Fruit fly (Drosophila melanogaster) whole organism, wandering third instar larva: ENCODE data around the gene CG43675.

Source experiments
- Abd-B ChIP-seq: fragments of >200 bp; optimal IDR thresholded peaks from 2 replicates; lab custom pipeline; 2017; ENCODE audit warnings: missing biosample characterization, missing genetic modification characterization
- CG32264 ChIP-seq: fragments of 200-800 bp; sonication (Bioruptor generic); optimal IDR thresholded peaks from 2 replicates; lab custom pipeline; 2016; ENCODE audit warnings: missing biosample characterization, missing genetic modification characterization
- CG9705 ChIP-seq: fragments of 200-800 bp; sonication (Bioruptor generic); optimal IDR thresholded peaks from 2 replicates; lab custom pipeline; 2018; ENCODE audit warnings: missing biosample characterization, mild to moderate bottlenecking, missing genetic modification characterization
- CrebA ChIP-seq: fragments of 200-800 bp; sonication (Bioruptor generic); optimal IDR thresholded peaks from 2 replicates; lab custom pipeline; 2016; ENCODE audit warnings: missing biosample characterization, mild to moderate bottlenecking, missing genetic modification characterization, borderline replicate concordance
- Dfd ChIP-seq: fragments of >200 bp; optimal IDR thresholded peaks from 2 replicates; lab custom pipeline; 2017; ENCODE audit warnings: missing biosample characterization, missing genetic modification characterization
- Dif ChIP-seq: fragments of 200-275, 200-300 bp; sonication (Bioruptor generic); optimal IDR thresholded peaks from 2 replicates; lab custom pipeline; 2018; ENCODE audit warnings: missing biosample characterization, missing genetic modification characterization; ENCODE audit not compliant: partially characterized antibody
- GATAd ChIP-seq: sonication (Bioruptor generic); optimal IDR thresholded peaks from 2 replicates; lab custom pipeline; 2016; ENCODE audit warnings: missing biosample characterization, missing genetic modification characterization
- HLH106 ChIP-seq: fragments of 200-800 bp; optimal IDR thresholded peaks from 3 replicates; lab custom pipeline; 2019; ENCODE audit warnings: missing biosample characterization, mild to moderate bottlenecking, missing genetic modification characterization, moderate library complexity
- Hnf4 ChIP-seq: fragments of 200-800 bp; sonication (Bioruptor generic); optimal IDR thresholded peaks from 2 replicates; lab custom pipeline; 2016; ENCODE audit warnings: missing biosample characterization, mild to moderate bottlenecking, missing genetic modification characterization
- Hr78 ChIP-seq: fragments of >200 bp; optimal IDR thresholded peaks from 2 replicates; lab custom pipeline; 2017; ENCODE audit warnings: missing biosample characterization, missing genetic modification characterization
- Hr83 ChIP-seq: fragments of 200-300 bp; sonication (Bioruptor generic); optimal IDR thresholded peaks from 2 replicates; lab custom pipeline; 2016; ENCODE audit warnings: missing biosample characterization, mild to moderate bottlenecking, missing genetic modification characterization, moderate library complexity; ENCODE audit not compliant: poor library complexity, severe bottlenecking
- Jra ChIP-seq: sonication (Bioruptor generic); optimal IDR thresholded peaks from 2 replicates; lab custom pipeline; 2016; ENCODE audit warnings: missing biosample characterization, missing genetic modification characterization
- Mio ChIP-seq: sonication (Bioruptor generic); optimal IDR thresholded peaks from 2 replicates; lab custom pipeline; 2016; ENCODE audit warnings: missing biosample characterization, missing genetic modification characterization
- Myc ChIP-seq: fragments of >200 bp; optimal IDR thresholded peaks from 2 replicates; lab custom pipeline; 2017
- N ChIP-seq: fragments of >200 bp; optimal IDR thresholded peaks from 2 replicates; lab custom pipeline; 2018; ENCODE audit warnings: missing biosample characterization, missing external identifiers, missing genetic modification characterization
- OdsH ChIP-seq: fragments of 200-800 bp; sonication (Bioruptor generic); optimal IDR thresholded peaks from 2 replicates; lab custom pipeline; 2016; ENCODE audit warnings: missing biosample characterization, mild to moderate bottlenecking, missing genetic modification characterization
- Rel ChIP-seq, 2 experiments: fragments of 200-800 bp; sonication (Bioruptor generic) in 1 of 2; optimal IDR thresholded peaks; 2 replicates in 1 of 2; 3 replicates in 1 of 2; lab custom pipeline; 2016 to 2019; ENCODE audit warnings: mild to moderate bottlenecking in 2 of 2, missing biosample characterization in 2 of 2, missing genetic modification characterization in 2 of 2, moderate library complexity in 1 of 2
- Vsx2 ChIP-seq: fragments of 200-300, 225-300 bp; sonication (Bioruptor generic); optimal IDR thresholded peaks from 2 replicates; lab custom pipeline; 2018; ENCODE audit warnings: missing biosample characterization, missing genetic modification characterization; ENCODE audit not compliant: partially characterized antibody
- br ChIP-seq: fragments of 200-800 bp; sonication (Bioruptor generic); optimal IDR thresholded peaks from 2 replicates; lab custom pipeline; 2016; ENCODE audit warnings: missing biosample characterization, missing genetic modification characterization
- brk ChIP-seq: fragments of 200-800 bp; sonication (Bioruptor generic); optimal IDR thresholded peaks from 2 replicates; lab custom pipeline; 2016; ENCODE audit warnings: missing biosample characterization, mild to moderate bottlenecking, missing genetic modification characterization
- dl ChIP-seq, 2 experiments: fragments of 175-275, 200-275 bp in 1 of 2; fragments of 200-275 bp in 1 of 2; sonication (Bioruptor generic); optimal IDR thresholded peaks; lab custom pipeline; 2018; ENCODE audit warnings: mild to moderate bottlenecking in 2 of 2, missing biosample characterization in 2 of 2, missing genetic modification characterization in 2 of 2, moderate library complexity in 2 of 2; ENCODE audit not compliant: partially characterized antibody in 2 of 2, insufficient read depth in 1 of 2
- dmrt93B ChIP-seq: fragments of 200-800 bp; sonication (Bioruptor generic); optimal IDR thresholded peaks from 2 replicates; lab custom pipeline; 2018; ENCODE audit warnings: missing biosample characterization, mild to moderate bottlenecking, missing genetic modification characterization
- dsf ChIP-seq: sonication (Bioruptor generic); optimal IDR thresholded peaks from 2 replicates; lab custom pipeline; 2016; ENCODE audit warnings: missing biosample characterization, missing genetic modification characterization, borderline replicate concordance
- ey ChIP-seq: fragments of 200-800 bp; sonication (Bioruptor generic); optimal IDR thresholded peaks from 2 replicates; lab custom pipeline; 2016; ENCODE audit warnings: missing biosample characterization, missing genetic modification characterization
- foxo ChIP-seq, 2 experiments: fragments of 200-800 bp; sonication (Bioruptor generic); optimal IDR thresholded peaks; 2 replicates in 1 of 2; 3 replicates in 1 of 2; lab custom pipeline; 2016 to 2017; ENCODE audit warnings: missing biosample characterization in 2 of 2, missing genetic modification characterization in 2 of 2
- fru ChIP-seq: fragments of 200-800 bp; sonication (Bioruptor generic); optimal IDR thresholded peaks from 3 replicates; lab custom pipeline; 2016; ENCODE audit warnings: missing biosample characterization, mild to moderate bottlenecking, missing genetic modification characterization
- h ChIP-seq: fragments of 200-800 bp; sonication (Bioruptor generic); optimal IDR thresholded peaks from 3 replicates; lab custom pipeline; 2016; ENCODE audit warnings: missing biosample characterization, mild to moderate bottlenecking, missing genetic modification characterization
- jim ChIP-seq: fragments of 175-275, 200-325 bp; sonication (Bioruptor generic); optimal IDR thresholded peaks from 2 replicates; lab custom pipeline; 2016; ENCODE audit warnings: missing biosample characterization, mild to moderate bottlenecking, missing genetic modification characterization
- lola ChIP-seq: fragments of >200 bp; optimal IDR thresholded peaks from 2 replicates; lab custom pipeline; 2017; ENCODE audit warnings: missing biosample characterization, missing genetic modification characterization
- pan ChIP-seq: fragments of >200 bp; optimal IDR thresholded peaks from 2 replicates; lab custom pipeline; 2017
- psq ChIP-seq: fragments of 200-800 bp; sonication (Bioruptor generic); optimal IDR thresholded peaks from 3 replicates; lab custom pipeline; 2017; ENCODE audit warnings: missing biosample characterization, mild to moderate bottlenecking, missing genetic modification characterization, moderate library complexity
- rgr ChIP-seq: fragments of 200-800 bp; sonication (Bioruptor generic); optimal IDR thresholded peaks from 3 replicates; lab custom pipeline; 2016; ENCODE audit warnings: missing biosample characterization, mild to moderate bottlenecking, missing genetic modification characterization
- sage ChIP-seq: fragments of 200-800 bp; sonication (Bioruptor generic); optimal IDR thresholded peaks from 2 replicates; lab custom pipeline; 2016; ENCODE audit warnings: missing biosample characterization, mild to moderate bottlenecking, missing genetic modification characterization
- sv ChIP-seq: fragments of 200-800 bp; sonication (Bioruptor generic); optimal IDR thresholded peaks from 3 replicates; lab custom pipeline; 2016; ENCODE audit warnings: missing biosample characterization, missing genetic modification characterization
- tai ChIP-seq: sonication (Bioruptor generic); optimal IDR thresholded peaks from 2 replicates; lab custom pipeline; 2016; ENCODE audit warnings: missing biosample characterization, missing genetic modification characterization
- usp ChIP-seq: fragments of >200 bp; optimal IDR thresholded peaks from 2 replicates; lab custom pipeline; 2017; ENCODE audit warnings: missing biosample characterization, missing genetic modification characterization
- woc ChIP-seq: sonication (Bioruptor generic); optimal IDR thresholded peaks from 2 replicates; lab custom pipeline; 2016; ENCODE audit warnings: missing biosample characterization, mild to moderate bottlenecking, missing genetic modification characterization

The CG43675 gene

DNA sequence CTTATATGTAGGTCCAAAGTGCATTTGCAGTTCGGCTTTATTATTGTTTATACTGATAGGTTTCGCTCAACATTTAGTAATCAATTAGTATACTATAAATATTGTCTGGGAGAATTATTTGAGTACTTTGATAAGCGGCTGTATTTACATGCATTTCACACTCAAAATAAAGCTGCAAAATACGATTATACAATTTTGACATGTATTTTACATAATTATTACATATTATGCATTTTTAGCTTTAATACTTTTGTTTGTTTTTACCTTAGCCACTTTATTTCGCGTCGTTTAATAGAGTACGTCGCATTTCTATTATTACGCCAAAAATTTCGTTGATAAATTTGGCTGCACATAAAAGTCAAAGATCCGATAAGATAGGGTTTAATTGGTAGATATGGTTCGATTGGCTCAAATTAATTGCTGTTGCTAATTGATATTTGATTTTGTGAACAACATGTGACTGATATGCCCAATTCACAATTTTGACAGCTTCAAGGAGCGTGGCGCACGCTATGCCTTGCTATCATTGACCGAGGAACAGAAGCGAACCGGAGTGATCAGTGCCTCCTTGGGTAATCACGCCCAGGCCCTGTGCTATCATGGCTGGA lies 10.7 kb downstream of the CG43675 start:
- TF ChIP-seq dsf (no peak), CG9705 (GFP tag; lab: Kevin White, UChicago) (no peak), psq (GFP tag; lab: Kevin White, UChicago) (no peak), Mio (GFP tag; lab: Kevin White, UChicago) (no peak), dl (GFP tag; optimal IDR thresholded peaks at IDR 0.05; lab: Kevin White, UChicago; ENCODE audit: insufficient read depth in 1 of 2, partially characterized antibody in 2 of 2) (no peak), Abd-B (GFP tag; lab: Kevin White, UChicago) (no peak), brk (GFP tag; lab: Kevin White, UChicago) (peak; percentile 27), Hnf4 (peak; percentile 14), h (peak; percentile 24)
- TF ChIP-seq, all 38 proteins: peak for 3

DNA sequence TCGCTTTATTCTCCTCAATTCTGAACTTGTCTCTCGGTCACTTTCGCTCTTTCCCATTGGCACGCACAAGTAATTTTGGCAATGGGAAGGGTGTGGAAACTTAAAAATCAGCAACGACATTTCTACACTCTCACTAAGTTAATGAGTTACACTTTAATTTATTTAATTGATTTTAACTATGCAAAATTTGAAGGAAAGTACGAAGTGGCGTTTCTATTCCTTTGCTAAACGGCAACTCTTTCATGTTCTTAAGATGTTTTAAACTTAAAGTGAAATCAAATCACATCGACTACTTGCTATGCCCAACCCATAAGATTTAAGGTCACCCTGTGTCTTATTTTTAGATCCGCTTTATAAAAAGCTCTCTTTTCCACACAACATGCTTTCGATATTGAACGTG lies 15.1 kb downstream of the CG43675 start:
- TF ChIP-seq HLH106 (tag; lab: Kevin White, UChicago) = peak; percentile 6
- peak; percentile 6 for TF ChIP-seq OdsH (GFP tag; lab: Kevin White, UChicago)
- TF ChIP-seq fru (GFP tag; lab: Kevin White, UChicago) = peak; percentile 39
- TF ChIP-seq foxo (GFP tag; optimal IDR thresholded peaks at IDR 0.05; lab: Kevin White, UChicago) = peak in 1 of 2 experiments; percentile 41
- peak; percentile 27 for TF ChIP-seq br (GFP tag; lab: Kevin White, UChicago)
- peak; percentile 42 for TF ChIP-seq rgr (GFP tag; lab: Kevin White, UChicago)
- peak; percentile 48 for TF ChIP-seq h
- TF ChIP-seq ey (GFP tag; lab: Kevin White, UChicago) = peak; percentile 30
- TF ChIP-seq woc = peak; percentile 4
- TF ChIP-seq usp (GFP tag; lab: Kevin White, UChicago) = no peak
- no peak for TF ChIP-seq CG32264 (GFP tag; lab: Kevin White, UChicago)
- peak; percentile 2 for TF ChIP-seq psq (GFP tag; lab: Kevin White, UChicago)
- no peak for TF ChIP-seq Hr83
- no peak for TF ChIP-seq lola (GFP tag; lab: Kevin White, UChicago)

- no peak for TF ChIP-seq Rel (GFP tag; optimal IDR thresholded peaks at IDR 0.05; lab: Kevin White, UChicago)
- peak; percentile 63 for TF ChIP-seq Rel (tag; optimal IDR thresholded peaks at IDR 0.05; lab: Kevin White, UChicago)
- TF ChIP-seq Myc (lab: Kevin White, UChicago) = no peak
Measured at dm6 chr3R:9376789-9377188, 21.5 kb downstream of the CG43675 start.

DNA sequence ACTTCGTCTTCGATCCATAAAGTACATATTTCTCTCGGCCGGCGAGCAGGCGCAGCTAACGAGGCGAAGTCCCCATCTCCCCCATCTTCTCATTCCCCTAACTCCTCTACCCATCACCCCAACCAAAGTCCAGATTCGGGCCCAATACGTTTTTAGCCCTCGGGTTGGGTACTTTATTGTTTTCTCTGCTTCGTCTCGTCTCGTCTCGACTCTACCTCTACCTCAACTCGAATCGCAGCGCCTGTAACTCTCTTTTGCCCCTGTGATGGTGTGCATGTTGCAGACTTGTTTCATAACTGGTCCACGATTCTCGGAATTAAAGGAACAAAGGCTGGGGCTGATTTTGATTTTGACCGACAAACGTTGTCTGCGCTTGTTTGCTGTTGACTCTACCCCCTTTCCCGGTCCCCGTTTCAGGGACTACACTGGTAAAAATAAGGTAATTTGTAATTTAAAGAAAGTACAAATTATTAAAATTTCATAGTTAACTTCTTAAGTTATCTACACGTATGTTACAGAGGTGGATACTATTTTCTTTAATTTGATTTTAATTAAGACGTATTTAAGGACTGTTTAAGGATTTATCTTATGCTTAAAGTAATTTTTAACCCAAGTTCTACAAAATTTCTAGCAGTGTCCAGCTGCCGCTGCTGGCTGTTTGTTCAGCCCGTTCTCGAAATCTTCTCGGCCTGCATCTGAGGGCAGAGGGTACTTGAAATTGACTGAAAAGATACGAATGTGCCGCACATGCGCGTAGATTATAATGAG lies 23.5 kb downstream of the CG43675 start:
- peak; percentile 64 for TF ChIP-seq CrebA
- no peak for TF ChIP-seq Mio (GFP tag; lab: Kevin White, UChicago)
- peak; percentile 98 for TF ChIP-seq woc
- no peak for TF ChIP-seq dl (GFP tag; optimal IDR thresholded peaks at IDR 0.05; lab: Kevin White, UChicago; ENCODE audit: insufficient read depth in 1 of 2, partially characterized antibody in 2 of 2)
- peak; percentile 86 for TF ChIP-seq sage (GFP tag; lab: Kevin White, UChicago)
- no peak for TF ChIP-seq Dfd (GFP tag; lab: Kevin White, UChicago)
- no peak for TF ChIP-seq pan (lab: Kevin White, UChicago)
- peak; percentile 94 for TF ChIP-seq Hnf4
- TF ChIP-seq Rel (GFP tag; optimal IDR thresholded peaks at IDR 0.05; lab: Kevin White, UChicago) = peak; percentile 73
- TF ChIP-seq Rel (tag; optimal IDR thresholded peaks at IDR 0.05; lab: Kevin White, UChicago) = peak; percentile 68
- TF ChIP-seq ey (GFP tag; lab: Kevin White, UChicago) = peak; percentile 88
- peak; percentile 76 for TF ChIP-seq CG9705 (GFP tag; lab: Kevin White, UChicago)
- no peak for TF ChIP-seq Abd-B (GFP tag; lab: Kevin White, UChicago)
- peak; percentile 95 for TF ChIP-seq HLH106 (tag; lab: Kevin White, UChicago)
- TF ChIP-seq dsf = peak; percentile 61
- TF ChIP-seq Jra = peak; percentile 51
- TF ChIP-seq GATAd (GFP tag; lab: Kevin White, UChicago) = peak; percentile 11
- TF ChIP-seq Hr83 = peak; percentile 82
- TF ChIP-seq Dif (GFP tag; lab: Kevin White, UChicago) = peak; percentile 6
- TF ChIP-seq foxo (GFP tag; optimal IDR thresholded peaks at IDR 0.05; lab: Kevin White, UChicago) = peak in 1 of 2 experiments; percentile 93
- TF ChIP-seq usp (GFP tag; lab: Kevin White, UChicago) = no peak
- TF ChIP-seq fru (GFP tag; lab: Kevin White, UChicago) = peak; percentile 96
- no peak for TF ChIP-seq Hr78 (GFP tag; lab: Kevin White, UChicago)
- TF ChIP-seq tai (GFP tag; lab: Kevin White, UChicago) = peak; percentile 71
- no peak for TF ChIP-seq lola (GFP tag; lab: Kevin White, UChicago)
- TF ChIP-seq Vsx2 (GFP tag; lab: Kevin White, UChicago) = peak; percentile 71
- no peak for TF ChIP-seq jim (GFP tag; lab: Kevin White, UChicago)
- TF ChIP-seq OdsH (GFP tag; lab: Kevin White, UChicago) = peak; percentile 93
- peak; percentile 95 for TF ChIP-seq h
- peak; percentile 81 for TF ChIP-seq brk (GFP tag; lab: Kevin White, UChicago)
- TF ChIP-seq sv (GFP tag; lab: Kevin White, UChicago) = no peak
- TF ChIP-seq N (GFP tag; lab: Kevin White, UChicago) = no peak
- TF ChIP-seq dmrt93B (GFP tag; lab: Kevin White, UChicago) = peak; percentile 79
- peak; percentile 73 for TF ChIP-seq CG32264 (GFP tag; lab: Kevin White, UChicago)
- TF ChIP-seq rgr (GFP tag; lab: Kevin White, UChicago) = peak; percentile 88
- TF ChIP-seq Myc (lab: Kevin White, UChicago) = no peak
- TF ChIP-seq psq (GFP tag; lab: Kevin White, UChicago) = peak; percentile 93
- TF ChIP-seq br (GFP tag; lab: Kevin White, UChicago) = peak; percentile 88
